Worm (Caenorhabditis elegans) whole organism, dauer: ENCODE results near the gene chil-15.

ENCODE experiments used
- unc-62 ChIP-seq: sonication (generic microtip); optimal IDR thresholded peaks from 2 replicates; lab custom pipeline; 2017; ENCODE audit warnings: missing biosample characterization, missing genetic modification reagents, missing genetic modification characterization

chil-15 gene

ce11 chrII:9418065-9418567, 25.3 kb downstream of the chil-15 start, which contains the start of the genes M176.4 and M176.16:
Gene M176.4 (plus strand): TSS chrII:9418365.
Gene M176.16 (plus strand): TSS chrII:9418517.
- no peak for TF ChIP-seq unc-62 (GFP tag; lab: Kevin White, UChicago)

DNA sequence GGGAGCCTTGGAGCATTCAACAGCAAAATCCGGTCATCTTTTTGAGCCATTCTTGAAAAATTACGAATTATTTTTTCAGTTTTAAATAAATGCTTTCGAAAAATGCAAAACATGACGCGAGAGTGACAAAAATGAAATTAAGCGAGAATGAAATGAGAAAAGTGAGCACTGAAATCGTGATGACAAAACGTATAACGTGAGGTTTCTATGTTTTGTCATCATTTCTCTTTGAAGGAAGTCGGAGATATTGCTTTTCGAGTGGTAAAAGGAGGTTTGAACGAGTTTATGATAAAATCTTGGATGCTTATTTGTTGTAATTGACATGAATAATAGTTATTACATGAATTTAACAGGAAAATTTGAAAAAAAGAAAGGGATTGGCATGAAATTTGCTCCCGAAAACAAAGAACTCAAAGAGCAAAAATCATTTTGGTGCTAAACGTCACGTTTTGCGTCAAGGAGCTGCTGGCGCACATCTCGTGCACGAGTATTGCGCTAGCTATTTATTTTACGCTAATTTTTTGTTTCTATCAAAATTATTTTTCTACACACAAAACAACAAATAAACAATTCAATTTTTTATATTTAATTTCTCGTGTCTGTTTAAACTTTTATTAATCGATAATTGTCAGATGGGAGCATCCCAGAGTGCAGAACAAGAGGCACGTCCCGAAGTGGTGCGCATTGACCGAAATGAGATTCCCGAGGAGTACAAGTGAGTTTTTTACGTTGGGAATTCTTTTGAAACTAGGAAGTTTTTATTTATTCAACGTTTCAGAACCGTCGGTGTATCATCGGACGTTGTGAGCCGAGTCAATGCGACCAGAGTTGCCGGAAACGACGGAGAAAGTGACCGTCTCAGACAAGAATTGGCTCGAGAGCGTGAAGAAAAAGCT, 26.8 kb downstream of the chil-15 start, which contains the start of the genes gss-1 and chch-3:
Gene gss-1, minus strand, starts transcription at position 51 of the 896 bp plus-strand sequence.
Gene chch-3, plus strand, starts transcription at position 633 of the 896 bp plus-strand sequence.
- TF ChIP-seq unc-62 (GFP tag; lab: Kevin White, UChicago) = no peak

DNA sequence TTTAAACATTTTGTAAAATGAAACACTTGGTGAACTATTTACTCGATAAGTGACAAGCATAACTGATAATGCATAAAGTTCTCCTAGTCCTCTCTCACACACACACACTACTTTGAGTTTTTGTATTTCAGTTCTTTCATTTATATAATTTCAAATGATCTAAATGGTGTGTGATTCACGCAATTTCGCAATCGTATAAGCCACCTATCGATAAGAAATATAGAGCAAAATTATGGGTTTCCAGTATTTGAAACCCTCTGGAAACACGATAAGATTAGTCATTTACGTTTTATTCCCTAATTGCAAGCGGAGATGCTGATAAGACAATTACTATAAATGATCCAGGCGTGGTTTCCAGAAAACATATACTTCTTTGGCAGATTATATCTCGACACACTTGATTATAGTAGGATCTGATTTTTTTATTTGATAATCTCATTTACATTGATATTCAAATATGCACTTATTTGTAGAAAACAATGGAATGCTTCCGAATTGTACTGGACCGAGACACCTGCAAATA, 31.3 kb downstream of the chil-15 start, which contains the start of gene arrd-3:
Gene arrd-3, plus strand, starts transcription at position 473 of the 523 bp plus-strand sequence.
- TF ChIP-seq unc-62 (GFP tag; lab: Kevin White, UChicago) = no peak

DNA sequence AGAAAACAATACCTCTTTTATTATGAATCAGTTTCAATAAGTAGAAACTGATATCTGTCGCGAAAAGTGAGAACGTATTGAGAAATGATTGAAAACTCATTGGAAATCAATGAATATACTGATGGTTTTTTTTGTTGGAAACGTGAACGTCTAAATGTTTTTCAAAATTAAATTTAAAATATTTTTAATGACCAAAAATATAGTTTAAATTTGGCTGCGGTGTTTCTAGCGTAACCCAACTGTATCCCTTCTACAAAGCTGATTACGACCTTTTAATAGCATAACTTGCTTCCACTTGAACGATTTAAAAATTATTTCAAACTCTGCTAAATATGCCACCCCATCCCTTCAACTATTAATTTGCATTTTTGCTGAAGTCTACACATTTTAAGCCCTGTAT, 31.9 kb downstream of the chil-15 start, which contains the start of gene M176.9:
Gene M176.9, minus strand, starts transcription at position 101 of the 400 bp plus-strand sequence.
- no peak for TF ChIP-seq unc-62 (GFP tag; lab: Kevin White, UChicago)

ce11 chrII:9407469-9407868, 36.0 kb downstream of the chil-15 start, which contains the start of gene arrd-2:
Gene arrd-2 (plus strand): TSS chrII:9407769.
- TF ChIP-seq unc-62 (GFP tag; lab: Kevin White, UChicago) = no peak

DNA sequence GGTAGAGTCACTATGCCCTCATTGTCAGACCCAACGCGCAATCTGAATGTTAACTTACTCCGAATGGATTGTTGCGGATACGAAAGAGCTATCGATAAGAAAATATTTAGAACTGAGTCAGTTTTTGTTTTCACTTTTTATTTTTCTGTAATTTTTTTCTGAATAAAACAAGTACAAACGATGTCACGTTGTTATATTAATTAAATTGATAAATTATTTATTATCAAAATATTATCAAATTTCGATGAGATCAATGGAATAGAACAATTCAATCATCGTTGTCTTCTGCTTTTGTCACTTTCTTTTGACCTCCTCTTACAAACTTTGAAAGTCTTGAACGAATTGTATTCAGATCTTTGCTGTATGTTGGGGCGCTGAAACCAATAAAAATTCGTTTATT, 36.4 kb downstream of the chil-15 start, which contains the start of gene mpz-6:
Gene mpz-6, minus strand, starts transcription at position 101 of the 400 bp plus-strand sequence.
- TF ChIP-seq unc-62 (GFP tag; lab: Kevin White, UChicago) = no peak

DNA sequence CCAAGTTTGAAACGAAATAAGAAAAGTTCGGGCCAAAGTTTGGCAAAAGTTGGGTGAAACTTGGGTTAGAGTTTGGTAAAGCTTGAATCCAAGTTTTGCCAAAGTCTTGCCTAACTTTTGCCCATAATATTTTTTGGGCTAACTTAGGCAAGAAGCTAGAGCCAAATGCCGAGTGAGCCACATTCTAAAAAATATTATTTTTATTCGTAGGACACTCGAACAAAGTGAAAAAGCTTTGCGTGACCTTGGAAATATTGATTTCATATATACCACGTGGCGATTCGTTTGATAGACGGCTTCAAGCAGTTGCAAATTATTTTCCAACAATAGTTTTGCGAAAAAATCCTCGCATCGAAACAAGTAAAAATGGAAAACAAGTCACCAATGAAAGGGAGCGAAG, 39.6 kb downstream of the chil-15 start, which contains the start of gene Y51B9A.5:
Gene Y51B9A.5, plus strand, starts transcription at position 301 of the 400 bp plus-strand sequence.
- TF ChIP-seq unc-62 (GFP tag; lab: Kevin White, UChicago) = no peak

ce11 chrII:9403087-9403486, 40.3 kb downstream of the chil-15 start, which contains the start of gene Y51B9A.6:
Gene Y51B9A.6 (minus strand): TSS chrII:9403187.
- no peak for TF ChIP-seq unc-62 (GFP tag; lab: Kevin White, UChicago)

- TF ChIP-seq unc-62 (GFP tag; lab: Kevin White, UChicago) = no peak
Measured at ce11 chrII:9399746-9400145, 43.7 kb downstream of the chil-15 start, which contains the start of gene Y51B9A.7. Gene Y51B9A.7 (plus strand): TSS chrII:9400046.

- TF ChIP-seq unc-62 (GFP tag; lab: Kevin White, UChicago) = no peak
Measured at ce11 chrII:9398370-9398901, 45.0 kb downstream of the chil-15 start, which contains the start of the genes Y51B9A.14 and Y51B9A.8. Gene Y51B9A.14 (minus strand): TSS chrII:9398470. Gene Y51B9A.8 (plus strand): TSS chrII:9398851.

- no peak for TF ChIP-seq unc-62 (GFP tag; lab: Kevin White, UChicago)
Measured at ce11 chrII:9397496-9397895, 45.9 kb downstream of the chil-15 start, which contains the start of gene Y51B9A.9. Gene Y51B9A.9 (minus strand): TSS chrII:9397596.

- no peak for TF ChIP-seq unc-62 (GFP tag; lab: Kevin White, UChicago)
Measured at ce11 chrII:9392724-9393123, 50.7 kb downstream of the chil-15 start, which contains the start of gene lido-17. Gene lido-17 (minus strand): TSS chrII:9392824.
